Fruit fly (Drosophila melanogaster) whole organism, embryonic: Measurements from ENCODE around the gene CG6126.
A peak's percentile ranks its signal among the peaks of the same experiment; 100 is the strongest.

ENCODE experiments used
- Atf-2 ChIP-seq: fragments of 200-800 bp; sonication (Bioruptor generic); optimal IDR thresholded peaks from 2 replicates; lab custom pipeline; 2016; ENCODE audit warnings: missing biosample characterization, missing genetic modification characterization
- Atf3 ChIP-seq: fragments of 200-800 bp; sonication (Bioruptor generic); optimal IDR thresholded peaks from 3 replicates; lab custom pipeline; 2016; ENCODE audit warnings: missing biosample characterization, missing genetic modification characterization
- Awh ChIP-seq: fragments of 200-800 bp; sonication (Bioruptor generic); IDR thresholded peaks from 2 replicates; pipeline ENCODE4, ENCODE4 v1.3.6; 2022; ENCODE audit warnings: missing biosample characterization, missing genetic modification characterization
- CG10267 ChIP-seq: fragments of 200-800 bp; sonication (Bioruptor generic); optimal IDR thresholded peaks from 2 replicates; lab custom pipeline; 2018; ENCODE audit warnings: missing biosample characterization, mild to moderate bottlenecking, missing genetic modification characterization, moderate library complexity
- CG11504 ChIP-seq: fragments of 200-800 bp; sonication (Bioruptor generic); optimal IDR thresholded peaks from 3 replicates; lab custom pipeline; 2019; ENCODE audit warnings: missing biosample characterization, mild to moderate bottlenecking, missing genetic modification characterization, moderate library complexity
- CG11695 ChIP-seq: fragments of 200-800 bp; sonication (Bioruptor generic); IDR thresholded peaks from 3 replicates; pipeline ENCODE4 v1.3.6; 2022; ENCODE audit warnings: missing biosample characterization, missing genetic modification characterization
- CG12071 ChIP-seq: fragments of 200-800 bp; sonication (Bioruptor generic); optimal IDR thresholded peaks from 3 replicates; lab custom pipeline; 2018; ENCODE audit warnings: missing biosample characterization, mild to moderate bottlenecking, missing genetic modification characterization
- CG15073 ChIP-seq: fragments of 200-800 bp; sonication (Bioruptor generic); optimal IDR thresholded peaks from 2 replicates; lab custom pipeline; 2016; ENCODE audit warnings: missing biosample characterization, missing genetic modification characterization
- CG16815 ChIP-seq: fragments of 200-800 bp; sonication (Bioruptor generic); optimal IDR thresholded peaks from 3 replicates; lab custom pipeline; 2017; ENCODE audit warnings: missing biosample characterization, mild to moderate bottlenecking, missing genetic modification characterization
- CG16863 ChIP-seq: fragments of 200-800 bp; sonication (Bioruptor generic); optimal IDR thresholded peaks from 3 replicates; lab custom pipeline; 2016; ENCODE audit warnings: missing biosample characterization, missing genetic modification characterization
- CG17612 ChIP-seq: fragments of 200-800 bp; sonication (Bioruptor generic); IDR thresholded peaks from 2 replicates; pipeline ENCODE4 v1.3.6; 2022; ENCODE audit warnings: missing biosample characterization, missing genetic modification characterization
- CG17802 ChIP-seq: fragments of 200-800 bp; sonication (Bioruptor generic); optimal IDR thresholded peaks from 2 replicates; lab custom pipeline; 2018; ENCODE audit warnings: missing biosample characterization, mild to moderate bottlenecking, missing genetic modification characterization, moderate library complexity
- CG18476 ChIP-seq: fragments of 200-800 bp; sonication (Bioruptor generic); optimal IDR thresholded peaks from 2 replicates; lab custom pipeline; 2016; ENCODE audit warnings: missing biosample characterization, mild to moderate bottlenecking, missing genetic modification characterization
- CG18764 ChIP-seq: fragments of 200-800 bp; sonication (Bioruptor generic); optimal IDR thresholded peaks from 3 replicates; lab custom pipeline; 2016; ENCODE audit warnings: missing biosample characterization, missing genetic modification characterization
- CG2116 ChIP-seq: fragments of 200-800 bp; sonication (Bioruptor generic); optimal IDR thresholded peaks from 3 replicates; lab custom pipeline; 2018; ENCODE audit warnings: missing biosample characterization, mild to moderate bottlenecking, missing genetic modification characterization
- CG30403 ChIP-seq: fragments of 200-800 bp; sonication (Bioruptor generic); optimal IDR thresholded peaks from 3 replicates; lab custom pipeline; 2016; ENCODE audit warnings: missing biosample characterization, missing genetic modification characterization
- CG30431 ChIP-seq: fragments of 200-800 bp; sonication (Bioruptor generic); optimal IDR thresholded peaks from 2 replicates; lab custom pipeline; 2017; ENCODE audit warnings: missing biosample characterization, missing genetic modification characterization
- CG34376 ChIP-seq: fragments of 200-800 bp; sonication (Bioruptor generic); optimal IDR thresholded peaks from 2 replicates; lab custom pipeline; 2018; ENCODE audit warnings: missing biosample characterization, mild to moderate bottlenecking, missing genetic modification characterization
- CG3847 ChIP-seq: fragments of 200-800 bp; sonication (Bioruptor generic); IDR thresholded peaks from 2 replicates; pipeline ENCODE4 v1.3.6; 2022; ENCODE audit warnings: missing biosample characterization, missing genetic modification characterization
- CG4328 ChIP-seq: fragments of 200-800 bp; sonication (Bioruptor generic); optimal IDR thresholded peaks from 3 replicates; lab custom pipeline; 2017; ENCODE audit warnings: missing biosample characterization, missing genetic modification reagents, missing genetic modification characterization
- CG4730 ChIP-seq: fragments of 200-800 bp; sonication (Bioruptor generic); IDR thresholded peaks from 2 replicates; pipeline ENCODE4 v1.3.6; 2022; ENCODE audit warnings: missing biosample characterization, missing genetic modification characterization
- CTCF ChIP-seq: fragments of 200-800 bp; sonication (Bioruptor generic); optimal IDR thresholded peaks from 2 replicates; lab custom pipeline; 2017; ENCODE audit warnings: missing biosample characterization, mild to moderate bottlenecking, missing genetic modification characterization, moderate library complexity
- Dfd ChIP-seq, 2 experiments: fragments of >200 bp; optimal IDR thresholded peaks; 2 replicates each; lab custom pipeline; 2017; ENCODE audit warnings: missing biosample characterization in 2 of 2, missing genetic modification characterization in 2 of 2
- Dref ChIP-seq: fragments of 200-800 bp; sonication (Bioruptor generic); IDR thresholded peaks from 2 replicates; pipeline ENCODE4 v1.3.6; 2022; ENCODE audit warnings: missing biosample characterization, missing genetic modification characterization
- ERR ChIP-seq: fragments of 200-800 bp; sonication (Bioruptor generic); optimal IDR thresholded peaks from 2 replicates; lab custom pipeline; 2016; ENCODE audit warnings: missing biosample characterization, missing genetic modification characterization
- Gsc ChIP-seq: fragments of 200-800 bp; sonication (Bioruptor generic); IDR thresholded peaks from 2 replicates; pipeline ENCODE4 v1.3.6; 2022; ENCODE audit warnings: missing biosample characterization, missing genetic modification characterization
- Meics ChIP-seq: fragments of 200-800 bp; sonication (Bioruptor generic); optimal IDR thresholded peaks from 2 replicates; lab custom pipeline; 2017; ENCODE audit warnings: missing biosample characterization, mild to moderate bottlenecking, missing genetic modification characterization
- NC2β ChIP-seq: fragments of 200-800 bp; sonication (Bioruptor generic); optimal IDR thresholded peaks from 2 replicates; lab custom pipeline; 2016; ENCODE audit warnings: missing biosample characterization, missing genetic modification characterization
- Oaz ChIP-seq: fragments of 200-800 bp; sonication (Bioruptor generic); IDR thresholded peaks from 2 replicates; pipeline ENCODE4 v1.3.6; 2022; ENCODE audit warnings: missing biosample characterization, missing genetic modification characterization
- Sry-β ChIP-seq: fragments of 200-800 bp; sonication (Bioruptor generic); optimal IDR thresholded peaks from 2 replicates; lab custom pipeline; 2018; ENCODE audit warnings: missing biosample characterization, mild to moderate bottlenecking, missing genetic modification characterization, moderate library complexity
- Taf1 ChIP-seq: fragments of 200-800 bp; sonication (Bioruptor generic); IDR thresholded peaks from 2 replicates; pipeline ENCODE4 v1.3.6; 2022; ENCODE audit warnings: missing biosample characterization, missing genetic modification characterization
- Xrp1 ChIP-seq: fragments of 200-800 bp; sonication (Bioruptor generic); IDR thresholded peaks from 2 replicates; pipeline ENCODE4 v1.3.6; 2022; ENCODE audit warnings: missing biosample characterization, missing genetic modification characterization
- YL-1 ChIP-seq: fragments of 200-800 bp; sonication (Bioruptor generic); optimal IDR thresholded peaks from 3 replicates; lab custom pipeline; 2017; ENCODE audit warnings: missing biosample characterization, mild to moderate bottlenecking, missing genetic modification characterization
- en ChIP-seq: fragments of 200-800 bp; sonication (Bioruptor generic); optimal IDR thresholded peaks from 2 replicates; lab custom pipeline; 2016; ENCODE audit warnings: missing biosample characterization, missing genetic modification characterization
- fd3F ChIP-seq: fragments of 200-800 bp; sonication (Bioruptor generic); optimal IDR thresholded peaks from 2 replicates; lab custom pipeline; 2018; ENCODE audit warnings: missing biosample characterization, mild to moderate bottlenecking, missing genetic modification characterization, moderate library complexity
- grn ChIP-seq: fragments of 200-800 bp; sonication (Bioruptor generic); optimal IDR thresholded peaks from 3 replicates; lab custom pipeline; 2017; ENCODE audit warnings: missing biosample characterization, missing genetic modification characterization
- jigr1 ChIP-seq: fragments of 200-800 bp; sonication (Bioruptor generic); IDR thresholded peaks from 3 replicates; pipeline ENCODE4 v1.3.6; 2022; ENCODE audit warnings: missing biosample characterization, missing genetic modification characterization
- klu ChIP-seq: fragments of 200-800 bp; sonication (Bioruptor generic); IDR thresholded peaks from 2 replicates; pipeline ENCODE4 v1.3.6; 2022; ENCODE audit warnings: missing biosample characterization, missing genetic modification characterization
- odd ChIP-seq: fragments of 200-800 bp; sonication (Bioruptor generic); optimal IDR thresholded peaks from 2 replicates; lab custom pipeline; 2017; ENCODE audit warnings: missing biosample characterization, mild to moderate bottlenecking, missing genetic modification characterization
- pho ChIP-seq: fragments of 200-800 bp; sonication (Bioruptor generic); optimal IDR thresholded peaks from 2 replicates; lab custom pipeline; 2016; ENCODE audit warnings: missing biosample characterization, missing genetic modification characterization
- pnt ChIP-seq: fragments of 200-800 bp; sonication (Bioruptor generic); optimal IDR thresholded peaks from 3 replicates; lab custom pipeline; 2016; ENCODE audit warnings: missing biosample characterization, missing genetic modification characterization
- psq ChIP-seq: fragments of 200-800 bp; sonication (Bioruptor generic); optimal IDR thresholded peaks from 2 replicates; lab custom pipeline; 2017; ENCODE audit warnings: missing biosample characterization, missing genetic modification characterization
- pum ChIP-seq: fragments of 200-800 bp; sonication (Bioruptor generic); optimal IDR thresholded peaks from 2 replicates; lab custom pipeline; 2016; ENCODE audit warnings: missing biosample characterization, missing genetic modification characterization
- scrt ChIP-seq: fragments of 200-800 bp; sonication (Bioruptor generic); optimal IDR thresholded peaks from 2 replicates; lab custom pipeline; 2018; ENCODE audit warnings: missing biosample characterization, mild to moderate bottlenecking, missing genetic modification characterization, moderate library complexity
- sd ChIP-seq: fragments of 200-800 bp; sonication (Bioruptor generic); optimal IDR thresholded peaks from 3 replicates; lab custom pipeline; 2018; ENCODE audit warnings: missing biosample characterization, mild to moderate bottlenecking, missing genetic modification characterization, moderate library complexity
- sens-2 ChIP-seq: fragments of 200-800 bp; sonication (Bioruptor generic); IDR thresholded peaks from 2 replicates; pipeline ENCODE4 v1.3.6; 2022; ENCODE audit warnings: missing biosample characterization, missing genetic modification characterization
- seq ChIP-seq: fragments of 200-800 bp; sonication (Bioruptor generic); IDR thresholded peaks from 2 replicates; pipeline ENCODE4 v1.3.6; 2022; ENCODE audit warnings: missing biosample characterization, missing genetic modification characterization
- tna ChIP-seq: fragments of 200-800 bp; sonication (Bioruptor generic); IDR thresholded peaks from 2 replicates; pipeline ENCODE4 v1.3.6; 2022; ENCODE audit warnings: missing biosample characterization, missing genetic modification characterization; ENCODE audit not compliant: partially characterized antibody
- tup ChIP-seq: fragments of 200-800 bp; sonication (Bioruptor generic); optimal IDR thresholded peaks from 2 replicates; lab custom pipeline; 2016; ENCODE audit warnings: missing biosample characterization, mild to moderate bottlenecking, missing genetic modification characterization, moderate library complexity
- vnd ChIP-seq: fragments of 200-800 bp; sonication (Bioruptor generic); IDR thresholded peaks from 3 replicates; pipeline ENCODE4 v1.3.6; 2022; ENCODE audit warnings: missing biosample characterization, missing genetic modification characterization; ENCODE audit not compliant: partially characterized antibody
- vvl ChIP-seq: fragments of 200-800 bp; sonication (Bioruptor generic); IDR thresholded peaks from 2 replicates; pipeline ENCODE4 v1.3.6; 2022; ENCODE audit warnings: missing biosample characterization, missing genetic modification characterization

CG6126 gene

DNA sequence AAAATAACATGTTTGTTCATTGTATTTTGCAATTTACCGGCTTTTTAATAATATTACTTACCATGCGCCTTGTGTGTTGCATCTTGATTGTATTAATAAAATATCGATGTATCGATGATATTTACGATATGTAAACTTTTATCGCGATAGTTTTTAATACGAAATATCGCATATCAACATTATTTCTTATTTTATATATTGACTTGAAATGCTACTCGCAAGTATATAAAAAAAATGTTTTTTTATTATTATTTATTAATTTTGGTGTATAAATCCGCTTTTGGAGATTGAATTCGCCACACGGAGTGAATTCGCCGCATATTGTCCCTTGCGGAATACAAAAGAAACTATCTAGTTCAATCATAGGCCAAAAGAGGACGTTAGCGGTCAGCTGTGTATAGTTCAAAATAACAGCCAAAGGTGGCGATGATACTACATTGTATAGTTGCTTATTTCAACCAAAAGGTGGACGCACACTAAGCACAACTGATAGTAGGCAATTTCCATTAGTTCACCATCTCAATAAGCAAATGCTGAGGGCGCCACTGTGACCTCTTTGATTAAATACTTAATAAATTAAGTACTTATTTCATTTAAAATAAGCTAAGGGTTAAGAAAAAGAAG, 2.4 kb upstream of the CG6126 start, which contains the start of gene mtSSB (continued):
- TF ChIP-seq CG18476 (GFP tag; lab: Kevin White, UChicago) (peak; percentile 59), Taf1 (peak; percentile 78; the same call in 1 of the 2 replicates), tna (GFP tag; lab: Robert Waterston, UW) (peak; percentile 98), vvl (peak; percentile 96), ERR (GFP tag; lab: Kevin White, UChicago) (peak; percentile 61), CTCF (GFP tag; lab: Kevin White, UChicago) (peak; percentile 100), Meics (GFP tag; lab: Kevin White, UChicago) (peak; percentile 89), vnd (peak; percentile 99), Dref (GFP tag; lab: Robert Waterston, UW) (peak; percentile 78), CG34376 (GFP tag; lab: Kevin White, UChicago) (peak; percentile 82), Dfd (GFP tag; optimal IDR thresholded peaks at IDR 0.05; lab: Kevin White, UChicago) (no peak), Oaz (GFP tag; lab: Robert Waterston, UW) (peak; percentile 65), CG17612 (GFP tag; lab: Robert Waterston, UW) (peak; percentile 55), tup (peak; percentile 66), CG12071 (GFP tag; lab: Kevin White, UChicago) (peak; percentile 68), sens-2 (GFP tag; lab: Robert Waterston, UW) (peak; percentile 88), seq (GFP tag; lab: Robert Waterston, UW) (peak; percentile 83), grn (GFP tag; lab: Kevin White, UChicago) (peak; percentile 69), scrt (GFP tag; lab: Kevin White, UChicago) (peak; percentile 68), CG30403 (GFP tag; lab: Kevin White, UChicago) (peak; percentile 89), CG10267 (tag; lab: Kevin White, UChicago) (peak; percentile 87), NC2β (GFP tag; lab: Kevin White, UChicago) (peak; percentile 92), pho (GFP tag; lab: Kevin White, UChicago) (peak; percentile 63), odd (GFP tag; lab: Kevin White, UChicago) (no peak), en (GFP tag; lab: Kevin White, UChicago) (peak; percentile 59), Sry-β (GFP tag; lab: Kevin White, UChicago) (peak; percentile 35), CG17802 (tag; lab: Kevin White, UChicago) (peak; percentile 42), Atf-2 (peak; percentile 89), CG16815 (GFP tag; lab: Kevin White, UChicago) (peak; percentile 69), CG2116 (GFP tag; lab: Kevin White, UChicago) (peak; percentile 96), CG15073 (GFP tag; lab: Kevin White, UChicago) (peak; percentile 58), Gsc (GFP tag; lab: Robert Waterston, UW) (no peak), pum (peak; percentile 90), Awh (peak; percentile 95), jigr1 (peak; percentile 46; the same call in 1 of the 3 replicates), CG3847 (GFP tag; lab: Robert Waterston, UW) (peak; percentile 85), CG4730 (GFP tag; lab: Robert Waterston, UW) (peak; percentile 87), Atf3 (GFP tag; lab: Kevin White, UChicago) (peak; percentile 76), sd (tag; lab: Kevin White, UChicago) (peak; percentile 68), CG11695 (GFP tag; lab: Robert Waterston, UW) (peak; percentile 52; the same call in 2 of the 3 replicates), CG11504 (peak; percentile 85), Xrp1 (GFP tag; lab: Robert Waterston, UW) (peak; percentile 60; the same call in 1 of the 2 replicates), fd3F (GFP tag; lab: Kevin White, UChicago) (peak; percentile 78), CG30431 (GFP tag; lab: Kevin White, UChicago) (peak; percentile 78), klu (GFP tag; lab: Robert Waterston, UW) (peak; percentile 52), CG16863 (GFP tag; lab: Kevin White, UChicago) (peak; percentile 88), CG18764 (GFP tag; lab: Kevin White, UChicago) (peak; percentile 89), YL-1 (GFP tag; lab: Kevin White, UChicago) (peak; percentile 43), psq (peak; percentile 64), CG4328 (peak; percentile 69), pnt (GFP tag; lab: Kevin White, UChicago) (peak; percentile 86)
